Worm (Caenorhabditis elegans): ENCODE results near the gene ZK896.5.

The ZK896.5 gene

DNA sequence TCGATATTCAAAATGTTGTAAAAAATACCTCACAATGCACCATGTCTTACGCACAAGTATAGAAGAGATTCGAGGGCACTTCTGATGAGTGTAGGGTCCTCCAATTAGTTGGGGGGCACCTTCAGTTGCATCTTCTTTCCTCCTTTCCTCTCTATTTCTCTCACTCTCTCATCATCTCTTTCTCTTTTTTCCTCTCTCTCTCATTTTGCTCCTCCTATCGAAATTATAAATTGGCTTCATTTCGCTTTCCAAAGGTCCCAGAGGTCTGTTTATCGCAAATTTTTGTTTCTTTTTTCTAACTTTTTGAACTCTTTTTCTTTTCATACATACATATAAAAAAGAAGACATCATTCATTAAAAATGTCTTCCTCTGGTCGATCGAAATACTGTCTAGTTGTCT is 36.5 kb downstream of the ZK896.5 start (continued):
- TF ChIP-seq aly-2 (tag; optimal IDR thresholded peaks at IDR 0.05), result no peak
- TF ChIP-seq efl-1 (optimal IDR thresholded peaks at IDR 0.05), result no peak
- peak in 1 of 2 experiments; percentile 75 for TF ChIP-seq efl-1 (GFP tag; optimal IDR thresholded peaks at IDR 0.05 in 1 of 2)
- no peak for TF ChIP-seq irx-1 (tag; optimal IDR thresholded peaks at IDR 0.05)
- TF ChIP-seq nhr-237 (tag; optimal IDR thresholded peaks at IDR 0.05), result no peak
- no peak for TF ChIP-seq efl-3 (GFP tag; optimal IDR thresholded peaks at IDR 0.05)

DNA sequence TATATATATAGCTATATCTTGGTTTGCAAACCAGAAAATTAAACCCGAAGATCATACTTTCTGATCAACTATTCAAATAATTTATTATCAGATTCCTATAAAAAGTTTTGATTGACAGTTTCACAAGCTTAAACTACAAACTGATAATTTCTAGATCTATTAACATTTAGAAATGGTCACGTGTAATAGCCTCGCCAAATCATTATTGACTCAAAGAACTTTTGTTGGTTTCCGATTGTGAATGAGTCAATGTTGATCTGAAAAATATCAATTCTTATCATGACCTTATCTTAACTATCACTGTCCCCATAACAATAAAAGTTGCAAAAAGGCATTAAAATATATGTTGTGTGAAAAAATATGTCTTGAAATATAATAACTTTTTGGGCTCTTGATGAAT is 37.3 kb downstream of the ZK896.5 start:
- TF ChIP-seq tlp-1 (tag; optimal IDR thresholded peaks at IDR 0.05) (no peak), elt-2 (tag; optimal IDR thresholded peaks at IDR 0.05) (peak; percentile 98), nhr-20 (tag; optimal IDR thresholded peaks at IDR 0.05) (peak; percentile 33), fkh-8 (tag; optimal IDR thresholded peaks at IDR 0.05) (no peak), nhr-71 (tag; optimal IDR thresholded peaks at IDR 0.05) (peak; percentile 17), snu-23 (GFP tag; optimal IDR thresholded peaks at IDR 0.05) (no peak), pax-3 (tag; optimal IDR thresholded peaks at IDR 0.05) (peak; percentile 8), jun-1 (tag; optimal IDR thresholded peaks at IDR 0.05) (peak; percentile 36), grh-1 (GFP tag; IDR thresholded peaks at IDR 0.05) (no peak), pqm-1 (tag; optimal IDR thresholded peaks at IDR 0.05) (no peak), nhr-90 (tag; optimal IDR thresholded peaks at IDR 0.05; ENCODE audit: poor library complexity) (peak; percentile 8), lin-14 (GFP tag; optimal IDR thresholded peaks at IDR 0.05) (peak; percentile 8), unc-62 (GFP tag; optimal IDR thresholded peaks at IDR 0.05) (no peak), unc-98 (GFP tag; IDR thresholded peaks at IDR 0.05) (no peak), dsc-1 (tag; optimal IDR thresholded peaks at IDR 0.05) (no peak), nhr-77 (tag; optimal IDR thresholded peaks at IDR 0.05) (no peak), lin-35 (GFP tag; optimal IDR thresholded peaks at IDR 0.05) (peak in 1 of 2 experiments; percentile 29), fkh-10 (GFP tag; optimal IDR thresholded peaks at IDR 0.05) (no peak), hlh-17 (GFP tag; optimal IDR thresholded peaks at IDR 0.05; ENCODE audit: borderline replicate concordance) (no peak)

DNA sequence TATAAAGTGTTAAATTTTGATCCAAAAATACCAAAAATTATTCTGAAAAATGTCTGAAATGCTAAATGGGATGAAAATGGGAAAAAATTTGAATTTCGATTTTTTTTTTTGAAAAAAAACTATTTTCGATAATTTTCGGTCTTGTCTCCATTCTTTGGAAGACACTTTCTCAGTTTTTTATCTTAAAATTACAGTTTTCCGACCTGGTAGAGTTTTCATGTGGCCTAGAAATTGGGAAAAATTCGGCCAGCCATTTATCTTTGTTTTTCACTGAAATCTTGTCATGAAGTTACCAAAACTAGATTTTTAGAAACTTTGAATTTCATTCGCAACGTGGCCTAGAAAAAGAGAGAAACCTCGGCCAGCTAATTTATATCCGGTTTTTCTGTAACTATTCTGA is 38.6 kb downstream of the ZK896.5 start:
- TF ChIP-seq nhr-85 (tag), result peak; percentile 52
- no peak for TF ChIP-seq unc-130 (tag; optimal IDR thresholded peaks at IDR 0.05)

DNA sequence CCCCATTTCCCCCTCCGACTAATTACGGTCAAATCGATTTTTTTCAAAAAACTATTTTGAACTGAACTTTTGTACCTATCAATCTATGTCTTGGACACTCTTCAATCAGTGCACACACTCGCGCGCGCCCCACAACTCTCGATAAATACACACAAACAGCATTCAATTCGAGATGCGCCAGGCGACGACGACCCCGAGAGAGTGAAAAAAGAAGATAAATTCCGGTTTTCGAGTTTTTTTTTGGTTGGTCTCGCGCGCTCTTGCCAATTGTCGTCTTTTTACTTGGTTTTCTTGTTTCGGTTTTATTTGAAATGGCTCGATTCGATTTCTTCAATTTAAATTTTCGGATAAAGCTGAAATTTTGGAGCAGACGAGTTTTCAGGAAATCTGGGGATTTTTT is 39.1 kb downstream of the ZK896.5 start:
- TF ChIP-seq mep-1 (tag; optimal IDR thresholded peaks at IDR 0.05) (peak; percentile 28), nhr-77 (tag; optimal IDR thresholded peaks at IDR 0.05) (no peak), mab-9 (GFP tag; IDR thresholded peaks at IDR 0.05) (no peak), ceh-90 (tag; optimal IDR thresholded peaks at IDR 0.05) (no peak), nhr-20 (tag; optimal IDR thresholded peaks at IDR 0.05) (peak; percentile 40), irx-1 (tag; optimal IDR thresholded peaks at IDR 0.05) (peak; percentile 5), swsn-7 (tag; optimal IDR thresholded peaks at IDR 0.05) (no peak), grh-1 (GFP tag; IDR thresholded peaks at IDR 0.05) (peak; percentile 15; the same call in 1 of the 2 replicates), sup-37 (GFP tag; optimal IDR thresholded peaks at IDR 0.05) (no peak), skn-1 (tag; optimal IDR thresholded peaks at IDR 0.05) (no peak), elt-2 (tag; optimal IDR thresholded peaks at IDR 0.05) (no peak), lin-35 (GFP tag; optimal IDR thresholded peaks at IDR 0.05) (peak in 1 of 2 experiments; percentile 24), C04F5.9 (tag; optimal IDR thresholded peaks at IDR 0.05) (no peak), nhr-90 (tag; optimal IDR thresholded peaks at IDR 0.05; ENCODE audit: poor library complexity) (no peak), efl-1 (optimal IDR thresholded peaks at IDR 0.05) (peak in 1 of 2 experiments; percentile 16), efl-1 (GFP tag; optimal IDR thresholded peaks at IDR 0.05 in 1 of 2) (peak in 1 of 2 experiments; percentile 73), lin-13 (GFP tag; optimal IDR thresholded peaks at IDR 0.05) (no peak), nhr-85 (tag) (peak; percentile 18), fos-1 (tag; optimal IDR thresholded peaks at IDR 0.05) (no peak), Y116A8C.19 (tag; optimal IDR thresholded peaks at IDR 0.05; ENCODE audit: borderline replicate concordance) (no peak), pqm-1 (tag; optimal IDR thresholded peaks at IDR 0.05) (no peak), lin-39 (tag; optimal IDR thresholded peaks at IDR 0.05) (no peak), lin-14 (GFP tag; optimal IDR thresholded peaks at IDR 0.05) (peak; percentile 83), fkh-10 (GFP tag; optimal IDR thresholded peaks at IDR 0.05) (no peak), ets-5 (GFP tag; IDR thresholded peaks at IDR 0.05) (no peak), alr-1 (tag; optimal IDR thresholded peaks at IDR 0.05; ENCODE audit: borderline replicate concordance) (no peak), snpc-4 (tag; optimal IDR thresholded peaks at IDR 0.05) (no peak), vab-15 (tag; optimal IDR thresholded peaks at IDR 0.05) (no peak), nhr-47 (tag; optimal IDR thresholded peaks at IDR 0.05) (no peak), pax-3 (tag; optimal IDR thresholded peaks at IDR 0.05) (no peak), lir-3 (tag; optimal IDR thresholded peaks at IDR 0.05; ENCODE audit: poor library complexity) (no peak), dpl-1 (GFP tag; optimal IDR thresholded peaks at IDR 0.05) (peak in 1 of 3 experiments; percentile 29), nhr-84 (tag; optimal IDR thresholded peaks at IDR 0.05) (no peak)
